Fruit fly (Drosophila melanogaster) ovary, adult (tissue): ENCODE measurements around the gene Bulli.

Source experiments
- CG17801 ChIP-seq: fragments of 200-800 bp; optimal IDR thresholded peaks from 2 replicates; lab custom pipeline; 2019; ENCODE audit warnings: missing biosample characterization, mild to moderate bottlenecking, missing genetic modification characterization, moderate library complexity; ENCODE audit not compliant: partially characterized antibody

The Bulli gene

dm6 chr3L:6488405-6488804, at the start of gene Bulli, which contains the start of gene CG10147:
Gene Bulli (plus strand): TSS chr3L:6488681.
Gene CG10147 (minus strand): TSS chr3L:6488424.
- TF ChIP-seq CG17801 (GFP tag; lab: Kevin White, UChicago), result peak; percentile 96

- TF ChIP-seq CG17801 (GFP tag; lab: Kevin White, UChicago), result no peak
Measured at dm6 chr3L:6439713-6440461, 48.6 kb upstream of the Bulli start.

- no peak for TF ChIP-seq CG17801 (GFP tag; lab: Kevin White, UChicago)
Measured at dm6 chr3L:6440462-6440811, 48.0 kb upstream of the Bulli start.

dm6 chr3L:6443235-6443634, 45.2 kb upstream of the Bulli start:
- TF ChIP-seq CG17801 (GFP tag; lab: Kevin White, UChicago), result no peak

- no peak for TF ChIP-seq CG17801 (GFP tag; lab: Kevin White, UChicago)
Measured at dm6 chr3L:6446553-6446952, 41.9 kb upstream of the Bulli start.

dm6 chr3L:6447203-6447602, 41.3 kb upstream of the Bulli start:
- no peak for TF ChIP-seq CG17801 (GFP tag; lab: Kevin White, UChicago)

- no peak for TF ChIP-seq CG17801 (GFP tag; lab: Kevin White, UChicago)
Measured at dm6 chr3L:6447708-6448107, 40.8 kb upstream of the Bulli start.

- TF ChIP-seq CG17801 (GFP tag; lab: Kevin White, UChicago), result no peak
Measured at dm6 chr3L:6449159-6449664, 39.3 kb upstream of the Bulli start.

- no peak for TF ChIP-seq CG17801 (GFP tag; lab: Kevin White, UChicago)
Measured at dm6 chr3L:6451572-6451971, 36.9 kb upstream of the Bulli start.

- no peak for TF ChIP-seq CG17801 (GFP tag; lab: Kevin White, UChicago)
Measured at dm6 chr3L:6452347-6452746, 36.1 kb upstream of the Bulli start.

- no peak for TF ChIP-seq CG17801 (GFP tag; lab: Kevin White, UChicago)
Measured at dm6 chr3L:6453482-6453881, 35.0 kb upstream of the Bulli start.

- no peak for TF ChIP-seq CG17801 (GFP tag; lab: Kevin White, UChicago)
Measured at dm6 chr3L:6455383-6455782, 33.1 kb upstream of the Bulli start.

dm6 chr3L:6457208-6457607, 31.3 kb upstream of the Bulli start:
- no peak for TF ChIP-seq CG17801 (GFP tag; lab: Kevin White, UChicago)

- TF ChIP-seq CG17801 (GFP tag; lab: Kevin White, UChicago), result no peak
Measured at dm6 chr3L:6457891-6458290, 30.6 kb upstream of the Bulli start.

dm6 chr3L:6458725-6459124, 29.8 kb upstream of the Bulli start:
- TF ChIP-seq CG17801 (GFP tag; lab: Kevin White, UChicago), result no peak

dm6 chr3L:6462199-6462598, 26.3 kb upstream of the Bulli start:
- no peak for TF ChIP-seq CG17801 (GFP tag; lab: Kevin White, UChicago)
